Worm (Caenorhabditis elegans) whole organism, L4 larva: ENCODE measurements around the gene nep-9.

ENCODE experiments used
- nhr-10 ChIP-seq: fragments of 150-350 bp; optimal IDR thresholded peaks from 2 replicates; lab custom pipeline; 2014; ENCODE audit warnings: missing biosample characterization, missing genetic modification characterization
- nhr-237 ChIP-seq: sonication (generic microtip); optimal IDR thresholded peaks from 2 replicates; lab custom pipeline; 2017; ENCODE audit warnings: missing biosample characterization, missing genetic modification characterization

DNA sequence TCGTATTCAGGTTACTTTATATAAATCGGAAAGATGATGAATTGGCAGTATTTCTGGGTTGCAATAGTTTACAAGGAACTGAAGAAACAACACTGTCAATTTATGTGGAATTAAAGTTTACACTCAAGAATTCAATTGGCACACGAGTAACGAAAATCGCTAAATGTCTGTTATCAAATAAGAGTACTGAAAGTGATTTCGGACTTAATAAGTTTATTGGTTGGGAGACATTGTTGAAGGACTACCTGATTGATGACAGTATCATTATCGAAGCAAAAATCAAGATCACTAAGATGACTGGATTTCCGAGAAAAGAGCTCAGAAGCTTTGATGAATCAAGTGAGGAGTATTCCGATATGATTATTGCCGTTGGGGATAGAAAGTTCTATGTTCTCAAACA, 23.8 kb downstream of the nep-9 start:
- TF ChIP-seq nhr-237 (tag; lab: Kevin White, UChicago) (no peak), nhr-10 (tag; lab: Kevin White, UChicago) (no peak)
